ENCODE assay signal across 2 fruit fly cellular contexts in genomic region chr3L:11715187-11715586, dm6.
A peak's percentile ranks its signal among the peaks of the same experiment; 100 is the strongest.
TF ChIP-seq lines count a peak whose summit lies in the region.

Gene CG14132, minus strand, starts transcription at chr3L:11715285.

TF ChIP-seq in whole organism, embryonic, 481 proteins besides CTCF, POLR2A, EP300 and RAD21 (continued from another document):
- TF ChIP-seq Deaf1 (tag; optimal IDR thresholded peaks at IDR 0.05; lab: Kevin White, UChicago): peak; percentile 9
- no peak for TF ChIP-seq toy (GFP tag; IDR thresholded peaks at IDR 0.05; lab: Robert Waterston, UW)
- TF ChIP-seq fd3F (GFP tag; optimal IDR thresholded peaks at IDR 0.05; lab: Kevin White, UChicago): no peak

TF ChIP-seq in whole organism, prepupa, 60 proteins besides CTCF, POLR2A, EP300 and RAD21 (continued from another document):
- no peak for TF ChIP-seq CG7368 (GFP tag; optimal IDR thresholded peaks at IDR 0.05; lab: Kevin White, UChicago)
- TF ChIP-seq OdsH (GFP tag; optimal IDR thresholded peaks at IDR 0.05; lab: Kevin White, UChicago): no peak
- peak; percentile 91 for TF ChIP-seq CG1621 (tag; optimal IDR thresholded peaks at IDR 0.05; lab: Kevin White, UChicago)
- TF ChIP-seq CG11294 (GFP tag; IDR thresholded peaks at IDR 0.05; lab: Robert Waterston, UW): no peak
- TF ChIP-seq topi (GFP tag; optimal IDR thresholded peaks at IDR 0.05; lab: Kevin White, UChicago): no peak
- TF ChIP-seq CG15336 (GFP tag; IDR thresholded peaks at IDR 0.05; lab: Robert Waterston, UW): 0 out of 2 replicates have a peak, but pooled peaks have one; percentile 28
- no peak for TF ChIP-seq CG6276 (GFP tag; optimal IDR thresholded peaks at IDR 0.05; lab: Kevin White, UChicago)
- 0 out of 3 replicates have a peak, but pooled peaks have one; percentile 39 for TF ChIP-seq eg (GFP tag; IDR thresholded peaks at IDR 0.05; lab: Robert Waterston, UW)
- TF ChIP-seq lz (GFP tag; optimal IDR thresholded peaks at IDR 0.05; lab: Kevin White, UChicago): no peak
- TF ChIP-seq fkh (GFP tag; optimal IDR thresholded peaks at IDR 0.05; lab: Kevin White, UChicago): no peak
- TF ChIP-seq Ets96B (tag; optimal IDR thresholded peaks at IDR 0.05; lab: Kevin White, UChicago): no peak
- TF ChIP-seq CG6792 (GFP tag; optimal IDR thresholded peaks at IDR 0.05; lab: Kevin White, UChicago): no peak
- no peak for TF ChIP-seq CG34406 (GFP tag; optimal IDR thresholded peaks at IDR 0.05; lab: Kevin White, UChicago)
- no peak for TF ChIP-seq Smox (GFP tag; optimal IDR thresholded peaks at IDR 0.05; lab: Kevin White, UChicago)
- no peak for TF ChIP-seq CG4318 (GFP tag; optimal IDR thresholded peaks at IDR 0.05; lab: Kevin White, UChicago)
- TF ChIP-seq Eip75B (GFP tag; optimal IDR thresholded peaks at IDR 0.05; lab: Kevin White, UChicago): peak; percentile 2
- no peak for TF ChIP-seq CG16779 (tag; optimal IDR thresholded peaks at IDR 0.05; lab: Kevin White, UChicago)
- TF ChIP-seq pdm3 (GFP tag; optimal IDR thresholded peaks at IDR 0.05; lab: Kevin White, UChicago): no peak
- no peak for TF ChIP-seq CG8319 (GFP tag; optimal IDR thresholded peaks at IDR 0.05; lab: Kevin White, UChicago)
- no peak for TF ChIP-seq Lpt (GFP tag; optimal IDR thresholded peaks at IDR 0.05; lab: Kevin White, UChicago)
- no peak for TF ChIP-seq CG11902 (GFP tag; optimal IDR thresholded peaks at IDR 0.05; lab: Kevin White, UChicago)
- TF ChIP-seq spab (GFP tag; optimal IDR thresholded peaks at IDR 0.05; lab: Kevin White, UChicago): no peak
- no peak for TF ChIP-seq svp (GFP tag; lab: Kevin White, UChicago)
- no peak for TF ChIP-seq Sox102F (GFP tag; optimal IDR thresholded peaks at IDR 0.05; lab: Kevin White, UChicago)
- TF ChIP-seq esn (GFP tag; optimal IDR thresholded peaks at IDR 0.05; lab: Kevin White, UChicago): no peak
- TF ChIP-seq Sox15 (GFP tag; optimal IDR thresholded peaks at IDR 0.05; lab: Kevin White, UChicago): no peak
- TF ChIP-seq Gug (GFP tag; IDR thresholded peaks at IDR 0.05; lab: Robert Waterston, UW): no peak
- TF ChIP-seq Eip78C (GFP tag; lab: Kevin White, UChicago): peak; percentile 31
- TF ChIP-seq Eip93F (GFP tag; optimal IDR thresholded peaks at IDR 0.05; lab: Kevin White, UChicago): no peak
- no peak for TF ChIP-seq Sox14 (GFP tag; optimal IDR thresholded peaks at IDR 0.05; lab: Kevin White, UChicago)
